Worm (Caenorhabditis elegans): ENCODE data around the gene Y97E10B.1.

Y97E10B.1 gene

ce11 chrV:7928660-7929059 is 15.0 kb upstream of the Y97E10B.1 start, which contains the start of gene srsx-5:
srsx-5 (plus strand) TSS chrV:7928960.
- TF ChIP-seq che-1 (tag; optimal IDR thresholded peaks at IDR 0.05) (no peak), unc-42 (tag; optimal IDR thresholded peaks at IDR 0.05) (no peak), odd-2 (tag; optimal IDR thresholded peaks at IDR 0.05) (no peak), tbx-2 (tag; optimal IDR thresholded peaks at IDR 0.05) (no peak), K09A11.1 (tag; optimal IDR thresholded peaks at IDR 0.05; ENCODE audit: insufficient read depth) (no peak), K02D7.2 (tag; optimal IDR thresholded peaks at IDR 0.05) (no peak), lim-6 (tag; optimal IDR thresholded peaks at IDR 0.05) (no peak), pag-3 (tag; optimal IDR thresholded peaks at IDR 0.05; ENCODE audit: borderline replicate concordance) (no peak), eyg-1 (tag; optimal IDR thresholded peaks at IDR 0.05) (no peak), nhr-232 (tag; optimal IDR thresholded peaks at IDR 0.05) (no peak), sox-2 (GFP tag; IDR thresholded peaks at IDR 0.05) (no peak), ceh-9 (tag; optimal IDR thresholded peaks at IDR 0.05) (no peak), ceh-34 (tag; optimal IDR thresholded peaks at IDR 0.05) (no peak), ama-1 (optimal IDR thresholded peaks at IDR 0.05) (no peak), fax-1 (tag; optimal IDR thresholded peaks at IDR 0.05) (no peak), nfya-1 (tag; optimal IDR thresholded peaks at IDR 0.05) (no peak), fkh-6 (tag; optimal IDR thresholded peaks at IDR 0.05) (no peak), pha-2 (tag; optimal IDR thresholded peaks at IDR 0.05) (no peak), hlh-6 (tag; optimal IDR thresholded peaks at IDR 0.05) (no peak)

ce11 chrV:7932998-7933397 is 10.7 kb upstream of the Y97E10B.1 start, which contains the start of gene ncx-10:
ncx-10 (minus strand) TSS chrV:7933098.
- no peak for TF ChIP-seq ref-2 (tag; optimal IDR thresholded peaks at IDR 0.05)

- TF ChIP-seq gmeb-2 (tag; optimal IDR thresholded peaks at IDR 0.05) (no peak), pat-9 (tag; optimal IDR thresholded peaks at IDR 0.05) (no peak), unc-42 (tag; optimal IDR thresholded peaks at IDR 0.05) (no peak), pros-1 (tag; optimal IDR thresholded peaks at IDR 0.05) (no peak), hlh-15 (tag; optimal IDR thresholded peaks at IDR 0.05) (no peak), odd-2 (tag; optimal IDR thresholded peaks at IDR 0.05) (no peak), unc-3 (GFP tag; conservative IDR thresholded peaks at IDR 0.05) (no peak), unc-3 (tag; optimal IDR thresholded peaks at IDR 0.05) (no peak), ceh-48 (tag; optimal IDR thresholded peaks at IDR 0.05) (no peak), hlh-6 (tag; optimal IDR thresholded peaks at IDR 0.05) (no peak), nhr-11 (tag; optimal IDR thresholded peaks at IDR 0.05) (no peak), eyg-1 (tag; optimal IDR thresholded peaks at IDR 0.05) (no peak), ceh-45 (GFP tag; IDR thresholded peaks at IDR 0.05) (no peak), pag-3 (tag; optimal IDR thresholded peaks at IDR 0.05; ENCODE audit: borderline replicate concordance) (no peak), ztf-16 (tag; optimal IDR thresholded peaks at IDR 0.05) (no peak), zip-5 (tag; optimal IDR thresholded peaks at IDR 0.05) (no peak)
These were observed 6.5 kb upstream of the Y97E10B.1 start, which contains the start of gene srsx-3 for ce11 chrV:7937152-7937551. srsx-3 (minus strand) TSS chrV:7937252.

- no peak for TF ChIP-seq F13H6.1 (tag; optimal IDR thresholded peaks at IDR 0.05)
- TF ChIP-seq nfya-1 (tag; optimal IDR thresholded peaks at IDR 0.05) = no peak
- TF ChIP-seq elt-4 (tag; optimal IDR thresholded peaks at IDR 0.05) = no peak
- TF ChIP-seq K02D7.2 (tag; optimal IDR thresholded peaks at IDR 0.05) = no peak
- TF ChIP-seq hlh-13 (GFP tag; optimal IDR thresholded peaks at IDR 0.05) = no peak
- TF ChIP-seq ceh-24 (tag; optimal IDR thresholded peaks at IDR 0.05) = no peak
- TF ChIP-seq nhr-11 (tag; optimal IDR thresholded peaks at IDR 0.05) = no peak
- TF ChIP-seq ceh-2 (tag; optimal IDR thresholded peaks at IDR 0.05) = no peak
- no peak for TF ChIP-seq nhr-232 (tag; optimal IDR thresholded peaks at IDR 0.05)
- no peak for TF ChIP-seq che-1 (tag; optimal IDR thresholded peaks at IDR 0.05)
- no peak for TF ChIP-seq gmeb-2 (tag; optimal IDR thresholded peaks at IDR 0.05)
- TF ChIP-seq madf-2 (tag; optimal IDR thresholded peaks at IDR 0.05) = no peak
- TF ChIP-seq zip-5 (tag; optimal IDR thresholded peaks at IDR 0.05) = no peak
- no peak for TF ChIP-seq ama-1 (optimal IDR thresholded peaks at IDR 0.05)
- no peak for TF ChIP-seq ceh-19 (GFP tag; optimal IDR thresholded peaks at IDR 0.05)
- TF ChIP-seq odd-2 (tag; optimal IDR thresholded peaks at IDR 0.05) = no peak
- no peak for TF ChIP-seq ttx-3 (tag; optimal IDR thresholded peaks at IDR 0.05)
- TF ChIP-seq syd-9 (tag; optimal IDR thresholded peaks at IDR 0.05) = no peak
- no peak for TF ChIP-seq ceh-18 (tag; optimal IDR thresholded peaks at IDR 0.05)
- TF ChIP-seq ceh-31 (tag; optimal IDR thresholded peaks at IDR 0.05) = no peak
These were observed 3.4 kb upstream of the Y97E10B.1 start, which contains the start of gene srt-53 for ce11 chrV:7940299-7940698. srt-53 (minus strand) TSS chrV:7940399.

Data from whole organism, late embryonic.